Worm (Caenorhabditis elegans): ENCODE data around the gene srg-22.

ce11 chrII:3096857-3097256 lies 3.6 kb upstream of the srg-22 start, which contains the start of gene Y25C1A.14:
- TF ChIP-seq elt-3 (tag; optimal IDR thresholded peaks at IDR 0.05), result no peak
- no peak for TF ChIP-seq xbp-1 (tag; optimal IDR thresholded peaks at IDR 0.05)
- TF ChIP-seq nhr-12 (tag; optimal IDR thresholded peaks at IDR 0.05), result no peak
- no peak for TF ChIP-seq nhr-11 (tag; optimal IDR thresholded peaks at IDR 0.05)
- no peak for TF ChIP-seq egl-27 (tag; optimal IDR thresholded peaks at IDR 0.05)
- TF ChIP-seq unc-30 (tag; optimal IDR thresholded peaks at IDR 0.05), result no peak
- no peak for TF ChIP-seq unc-86 (tag; optimal IDR thresholded peaks at IDR 0.05)
- TF ChIP-seq nhr-77 (tag; optimal IDR thresholded peaks at IDR 0.05), result no peak
- TF ChIP-seq zag-1 (tag; optimal IDR thresholded peaks at IDR 0.05), result no peak
- TF ChIP-seq nhr-84 (tag; optimal IDR thresholded peaks at IDR 0.05), result no peak
- TF ChIP-seq ama-1 (optimal IDR thresholded peaks at IDR 0.05), result no peak
- no peak for TF ChIP-seq blmp-1 (tag; optimal IDR thresholded peaks at IDR 0.05)
